Fruit fly (Drosophila melanogaster) whole organism, prepupa: ENCODE measurements around the gene CG18262.

Experiments
- Blimp-1 ChIP-seq: fragments of 200-800 bp; sonication (Bioruptor generic); optimal IDR thresholded peaks from 3 replicates; lab custom pipeline; 2017; ENCODE audit warnings: missing biosample characterization, missing genetic modification characterization, mild to moderate bottlenecking, moderate library complexity, missing genetic modification reagents
- CG11762 ChIP-seq: fragments of 200-800 bp; sonication (Bioruptor generic); optimal IDR thresholded peaks from 3 replicates; lab custom pipeline; 2016; ENCODE audit warnings: missing biosample characterization, missing genetic modification characterization; ENCODE audit not compliant: insufficient read depth
- CG11902 ChIP-seq: fragments of 200-800 bp; sonication (Bioruptor generic); optimal IDR thresholded peaks from 3 replicates; lab custom pipeline; 2016; ENCODE audit warnings: missing biosample characterization, missing genetic modification characterization
- CG1621 ChIP-seq: fragments of 200-800 bp; sonication (Bioruptor generic); optimal IDR thresholded peaks from 3 replicates; lab custom pipeline; 2018; ENCODE audit warnings: missing biosample characterization, mild to moderate bottlenecking, missing genetic modification characterization
- CG16779 ChIP-seq: fragments of 200-800 bp; sonication (Bioruptor generic); optimal IDR thresholded peaks from 3 replicates; lab custom pipeline; 2017; ENCODE audit warnings: missing biosample characterization, mild to moderate bottlenecking, missing genetic modification characterization
- CG3032 ChIP-seq: fragments of 200-800 bp; optimal IDR thresholded peaks from 2 replicates; lab custom pipeline; 2019; ENCODE audit warnings: missing biosample characterization, mild to moderate bottlenecking, missing genetic modification characterization, moderate library complexity
- CG32006 ChIP-seq: fragments of 200-800 bp; sonication (Bioruptor generic); optimal IDR thresholded peaks from 3 replicates; lab custom pipeline; 2017; ENCODE audit warnings: missing biosample characterization, mild to moderate bottlenecking, missing genetic modification characterization
- CG3919 ChIP-seq: fragments of 200-800 bp; sonication (Bioruptor generic); optimal IDR thresholded peaks from 3 replicates; lab custom pipeline; 2016; ENCODE audit warnings: missing biosample characterization, missing genetic modification characterization
- CG4318 ChIP-seq: fragments of 200-800 bp; sonication (Bioruptor generic); optimal IDR thresholded peaks from 3 replicates; lab custom pipeline; 2017; ENCODE audit warnings: missing biosample characterization, mild to moderate bottlenecking, missing genetic modification characterization
- CG6163 ChIP-seq: fragments of 200-800 bp; sonication (Bioruptor generic); IDR thresholded peaks from 3 replicates; pipeline ENCODE4 v1.3.6; 2022; ENCODE audit warnings: missing biosample characterization, missing genetic modification characterization
- CG6276 ChIP-seq: fragments of 200-800 bp; sonication (Bioruptor generic); optimal IDR thresholded peaks from 2 replicates; lab custom pipeline; 2017; ENCODE audit warnings: missing biosample characterization, mild to moderate bottlenecking, missing genetic modification characterization
- CG6792 ChIP-seq: fragments of 200-800 bp; sonication (Bioruptor generic); optimal IDR thresholded peaks from 3 replicates; lab custom pipeline; 2016; ENCODE audit warnings: missing biosample characterization, missing genetic modification characterization
- CG7368 ChIP-seq: fragments of 200-800 bp; sonication (Bioruptor generic); optimal IDR thresholded peaks from 3 replicates; lab custom pipeline; 2016; ENCODE audit warnings: missing biosample characterization, missing genetic modification characterization
- CG8319 ChIP-seq: fragments of 200-800 bp; sonication (Bioruptor generic); optimal IDR thresholded peaks from 3 replicates; lab custom pipeline; 2016; ENCODE audit warnings: missing biosample characterization, missing genetic modification characterization
- Eip75B ChIP-seq: fragments of 200-800 bp; sonication (Bioruptor generic); optimal IDR thresholded peaks from 3 replicates; lab custom pipeline; 2016; ENCODE audit warnings: missing biosample characterization, missing genetic modification characterization
- Eip78C ChIP-seq: fragments of 200-800 bp; sonication (Bioruptor generic); peaks from one replicate; lab custom pipeline; 2016; ENCODE audit warnings: missing biosample characterization, missing genetic modification characterization
- Eip93F ChIP-seq: fragments of 200-800 bp; sonication (Bioruptor generic); optimal IDR thresholded peaks from 2 replicates; lab custom pipeline; 2016; ENCODE audit warnings: missing biosample characterization, mild to moderate bottlenecking, missing genetic modification characterization
- Ets21C ChIP-seq: fragments of 200-800 bp; sonication (Bioruptor generic); optimal IDR thresholded peaks from 3 replicates; lab custom pipeline; 2016; ENCODE audit warnings: missing biosample characterization, missing genetic modification characterization
- Ets96B ChIP-seq: fragments of 200-800 bp; optimal IDR thresholded peaks from 2 replicates; lab custom pipeline; 2019; ENCODE audit warnings: missing biosample characterization, mild to moderate bottlenecking, missing genetic modification characterization, moderate library complexity
- Gug ChIP-seq: fragments of 200-800 bp; sonication (Bioruptor generic); IDR thresholded peaks from 2 replicates; pipeline ENCODE4 v1.3.6; 2022; ENCODE audit warnings: missing biosample characterization, missing genetic modification characterization
- Hr38 ChIP-seq: sonication (Bioruptor generic); optimal IDR thresholded peaks from 2 replicates; lab custom pipeline; 2016; ENCODE audit warnings: missing biosample characterization, missing genetic modification characterization
- Hr39 ChIP-seq: fragments of 200-800 bp; sonication (Bioruptor generic); optimal IDR thresholded peaks from 2 replicates; lab custom pipeline; 2016; ENCODE audit warnings: missing biosample characterization, missing genetic modification characterization
- Lpt ChIP-seq: fragments of 200-800 bp; sonication (Bioruptor generic); optimal IDR thresholded peaks from 3 replicates; lab custom pipeline; 2016; ENCODE audit warnings: missing biosample characterization, missing genetic modification characterization
- Met ChIP-seq: fragments of 200-800 bp; sonication (Bioruptor generic); optimal IDR thresholded peaks from 3 replicates; lab custom pipeline; 2016; ENCODE audit warnings: missing biosample characterization, missing genetic modification characterization
- OdsH ChIP-seq: fragments of 200-800 bp; sonication (Bioruptor generic); optimal IDR thresholded peaks from 3 replicates; lab custom pipeline; 2016; ENCODE audit warnings: missing biosample characterization, missing genetic modification characterization
- Smox ChIP-seq: fragments of 200-800 bp; sonication (Bioruptor generic); optimal IDR thresholded peaks from 3 replicates; lab custom pipeline; 2016; ENCODE audit warnings: missing biosample characterization, missing genetic modification characterization
- Sox102F ChIP-seq: fragments of 200-800 bp; sonication (Bioruptor generic); optimal IDR thresholded peaks from 2 replicates; lab custom pipeline; 2016; ENCODE audit warnings: missing biosample characterization, mild to moderate bottlenecking, missing genetic modification characterization
- Sox14 ChIP-seq: fragments of 200-800 bp; sonication (Bioruptor generic); optimal IDR thresholded peaks from 3 replicates; lab custom pipeline; 2016; ENCODE audit warnings: missing biosample characterization, missing genetic modification characterization
- Sox15 ChIP-seq: fragments of 200-800 bp; sonication (Bioruptor generic); optimal IDR thresholded peaks from 3 replicates; lab custom pipeline; 2016; ENCODE audit warnings: missing biosample characterization, missing genetic modification characterization
- achi ChIP-seq: fragments of 200-800 bp; sonication (Bioruptor generic); optimal IDR thresholded peaks from 3 replicates; lab custom pipeline; 2016; ENCODE audit warnings: missing biosample characterization, missing genetic modification characterization
- cyc ChIP-seq: fragments of 200-800 bp; sonication (Bioruptor generic); optimal IDR thresholded peaks from 3 replicates; lab custom pipeline; 2016; ENCODE audit warnings: missing biosample characterization, missing genetic modification characterization
- dac ChIP-seq: fragments of 200-800 bp; sonication (Bioruptor generic); optimal IDR thresholded peaks from 2 replicates; lab custom pipeline; 2017; ENCODE audit warnings: missing biosample characterization, mild to moderate bottlenecking, missing genetic modification characterization
- dsx ChIP-seq: fragments of 200-800 bp; optimal IDR thresholded peaks from 3 replicates; lab custom pipeline; 2019; ENCODE audit warnings: missing biosample characterization, mild to moderate bottlenecking, missing genetic modification characterization, moderate library complexity; ENCODE audit not compliant: poor library complexity, severe bottlenecking
- esn ChIP-seq: fragments of 200-800 bp; sonication (Bioruptor generic); optimal IDR thresholded peaks from 2 replicates; lab custom pipeline; 2016; ENCODE audit warnings: missing biosample characterization, mild to moderate bottlenecking, missing genetic modification characterization, moderate library complexity
- fd59A ChIP-seq: fragments of 200-800 bp; sonication (Bioruptor generic); optimal IDR thresholded peaks from 2 replicates; lab custom pipeline; 2017; ENCODE audit warnings: missing biosample characterization, mild to moderate bottlenecking, missing genetic modification characterization, missing genetic modification reagents
- fkh ChIP-seq: fragments of 200-800 bp; sonication (Bioruptor generic); optimal IDR thresholded peaks from 3 replicates; lab custom pipeline; 2017; ENCODE audit warnings: missing biosample characterization, mild to moderate bottlenecking, missing genetic modification characterization, moderate library complexity
- lz ChIP-seq: fragments of 200-800 bp; sonication (Bioruptor generic); optimal IDR thresholded peaks from 3 replicates; lab custom pipeline; 2016; ENCODE audit warnings: missing biosample characterization, missing genetic modification characterization
- pdm3 ChIP-seq: fragments of 200-800 bp; sonication (Bioruptor generic); optimal IDR thresholded peaks from 3 replicates; lab custom pipeline; 2016; ENCODE audit warnings: missing biosample characterization, missing genetic modification characterization
- salr ChIP-seq, 2 experiments: fragments of 200-800 bp; sonication (Bioruptor generic); optimal IDR thresholded peaks; 3 replicates each; lab custom pipeline; 2016 to 2018; ENCODE audit warnings: missing biosample characterization in 2 of 2, missing genetic modification characterization in 2 of 2, mild to moderate bottlenecking in 1 of 2
- spab ChIP-seq: fragments of 200-800 bp; sonication (Bioruptor generic); optimal IDR thresholded peaks from 2 replicates; lab custom pipeline; 2017; ENCODE audit warnings: missing biosample characterization, mild to moderate bottlenecking, missing genetic modification characterization, missing genetic modification reagents
- ss ChIP-seq, 2 experiments: fragments of 200-800 bp; sonication (Bioruptor generic); optimal IDR thresholded peaks; 2 replicates in 1 of 2; 3 replicates in 1 of 2; lab custom pipeline; 2017 to 2018; ENCODE audit warnings: mild to moderate bottlenecking in 2 of 2, missing biosample characterization in 2 of 2, missing genetic modification characterization in 2 of 2, moderate library complexity in 1 of 2
- svp ChIP-seq: fragments of 200-800 bp; sonication (Bioruptor generic); peaks from one replicate; lab custom pipeline; 2016; ENCODE audit warnings: missing biosample characterization, missing genetic modification characterization
- vri ChIP-seq: fragments of 200-800 bp; sonication (Bioruptor generic); optimal IDR thresholded peaks from 3 replicates; lab custom pipeline; 2016; ENCODE audit warnings: missing biosample characterization, mild to moderate bottlenecking, missing genetic modification characterization

The CG18262 gene

dm6 chrX:8112715-8113114, 40.0 kb upstream of the CG18262 start:
- TF ChIP-seq CG32006 (GFP tag; lab: Kevin White, UChicago) (no peak), CG3032 (no peak), CG6792 (GFP tag; lab: Kevin White, UChicago) (no peak), CG6276 (GFP tag; lab: Kevin White, UChicago) (no peak), Lpt (GFP tag; lab: Kevin White, UChicago) (no peak), CG8319 (GFP tag; lab: Kevin White, UChicago) (no peak), Eip78C (GFP tag; lab: Kevin White, UChicago) (peak; percentile 59), pdm3 (GFP tag; lab: Kevin White, UChicago) (no peak), Met (GFP tag; lab: Kevin White, UChicago) (peak; percentile 2), Smox (GFP tag; lab: Kevin White, UChicago) (no peak), Sox14 (GFP tag; lab: Kevin White, UChicago) (no peak), Ets96B (tag; lab: Kevin White, UChicago) (no peak), Sox102F (no peak), cyc (GFP tag; lab: Kevin White, UChicago) (no peak), Gug (GFP tag; lab: Robert Waterston, UW) (no peak), svp (peak; percentile 51), achi (GFP tag; lab: Kevin White, UChicago) (no peak), salr (GFP tag; optimal IDR thresholded peaks at IDR 0.05; lab: Kevin White, UChicago) (no peak), vri (GFP tag; lab: Kevin White, UChicago) (no peak), CG16779 (tag; lab: Kevin White, UChicago) (no peak), CG11762 (GFP tag; lab: Kevin White, UChicago) (no peak), OdsH (GFP tag; lab: Kevin White, UChicago) (no peak), Eip93F (no peak), CG1621 (tag; lab: Kevin White, UChicago) (no peak), CG6163 (GFP tag; lab: Robert Waterston, UW) (no peak), dsx (GFP tag; lab: Kevin White, UChicago) (no peak), CG7368 (GFP tag; lab: Kevin White, UChicago) (no peak), fd59A (no peak), CG3919 (GFP tag; lab: Kevin White, UChicago) (no peak), Sox15 (GFP tag; lab: Kevin White, UChicago) (no peak), esn (GFP tag; lab: Kevin White, UChicago) (peak; percentile 8), Hr38 (GFP tag; lab: Kevin White, UChicago) (no peak), dac (GFP tag; lab: Kevin White, UChicago) (no peak), Hr39 (no peak), Ets21C (GFP tag; lab: Kevin White, UChicago) (no peak), lz (GFP tag; lab: Kevin White, UChicago) (peak; percentile 10), Eip75B (GFP tag; lab: Kevin White, UChicago) (no peak), fkh (GFP tag; lab: Kevin White, UChicago) (no peak), CG11902 (GFP tag; lab: Kevin White, UChicago) (no peak), CG4318 (GFP tag; lab: Kevin White, UChicago) (no peak), Blimp-1 (GFP tag; lab: Kevin White, UChicago) (no peak), spab (GFP tag; lab: Kevin White, UChicago) (no peak), ss (GFP tag; optimal IDR thresholded peaks at IDR 0.05; lab: Kevin White, UChicago) (no peak)
